Fruit fly (Drosophila melanogaster) whole organism, embryonic: ENCODE data around the gene schlank.

Source experiments
- Ada2b ChIP-seq: fragments of 200-800 bp; sonication (Bioruptor generic); IDR thresholded peaks from 2 replicates; pipeline ENCODE4 v1.3.6; 2022; ENCODE audit warnings: missing biosample characterization, missing genetic modification characterization
- Atf6 ChIP-seq: fragments of 200-800 bp; sonication (Bioruptor generic); IDR thresholded peaks from 2 replicates; pipeline ENCODE4 v1.3.6; 2022; ENCODE audit warnings: missing biosample characterization, missing genetic modification characterization
- Awh ChIP-seq: fragments of 200-800 bp; sonication (Bioruptor generic); IDR thresholded peaks from 2 replicates; pipeline ENCODE4, ENCODE4 v1.3.6; 2022; ENCODE audit warnings: missing biosample characterization, missing genetic modification characterization
- CG10147 ChIP-seq: fragments of 200-800 bp; sonication (Bioruptor generic); optimal IDR thresholded peaks from 2 replicates; lab custom pipeline; 2019; ENCODE audit warnings: missing biosample characterization, mild to moderate bottlenecking, missing genetic modification characterization, moderate library complexity
- CG10274 ChIP-seq: fragments of 200-800 bp; sonication (Bioruptor generic); optimal IDR thresholded peaks from 3 replicates; lab custom pipeline; 2017; ENCODE audit warnings: missing biosample characterization, mild to moderate bottlenecking, missing genetic modification characterization
- CG11247 ChIP-seq: fragments of 200-800 bp; sonication (Bioruptor generic); IDR thresholded peaks from 2 replicates; pipeline ENCODE4 v1.3.6; 2022; ENCODE audit warnings: missing biosample characterization, missing genetic modification characterization
- CG12391 ChIP-seq: fragments of 200-800 bp; sonication (Bioruptor generic); optimal IDR thresholded peaks from 3 replicates; lab custom pipeline; 2018; ENCODE audit warnings: missing biosample characterization, mild to moderate bottlenecking, missing genetic modification characterization, moderate library complexity
- CG12659 ChIP-seq: fragments of 200-800 bp; sonication (Bioruptor generic); optimal IDR thresholded peaks from 3 replicates; lab custom pipeline; 2017; ENCODE audit warnings: mild to moderate bottlenecking, missing biosample characterization, missing genetic modification reagents, missing genetic modification characterization
- CG15601 ChIP-seq: fragments of 200-800 bp; sonication (Bioruptor generic); optimal IDR thresholded peaks from 3 replicates; lab custom pipeline; 2019; ENCODE audit warnings: missing biosample characterization, mild to moderate bottlenecking, missing genetic modification characterization, moderate library complexity
- CG17328 ChIP-seq: fragments of 200-800 bp; sonication (Bioruptor generic); IDR thresholded peaks from 2 replicates; pipeline ENCODE4 v1.3.6; 2022; ENCODE audit warnings: missing biosample characterization, missing genetic modification characterization
- CG2678 ChIP-seq: fragments of 200-800 bp; sonication (Bioruptor generic); optimal IDR thresholded peaks from 3 replicates; lab custom pipeline; 2019; ENCODE audit warnings: missing biosample characterization, mild to moderate bottlenecking, missing genetic modification characterization, moderate library complexity
- CG31365 ChIP-seq: fragments of 200-800 bp; sonication (Bioruptor generic); optimal IDR thresholded peaks from 2 replicates; lab custom pipeline; 2018; ENCODE audit warnings: missing biosample characterization, mild to moderate bottlenecking, missing genetic modification characterization
- CG32767 ChIP-seq: fragments of 200-800 bp; sonication (Bioruptor generic); IDR thresholded peaks from 2 replicates; pipeline ENCODE4 v1.3.6; 2022; ENCODE audit warnings: missing biosample characterization, missing genetic modification characterization
- CG3407 ChIP-seq: fragments of 200-800 bp; sonication (Bioruptor generic); optimal IDR thresholded peaks from 2 replicates; lab custom pipeline; 2018; ENCODE audit warnings: missing biosample characterization, mild to moderate bottlenecking, missing genetic modification characterization
- CG4617 ChIP-seq: fragments of 200-800 bp; sonication (Bioruptor generic); optimal IDR thresholded peaks from 3 replicates; lab custom pipeline; 2016; ENCODE audit warnings: missing biosample characterization, missing genetic modification characterization, borderline replicate concordance
- CG6272 ChIP-seq: fragments of 200-800 bp; sonication (Bioruptor generic); IDR thresholded peaks from 2 replicates; pipeline ENCODE4 v1.3.6; 2022; ENCODE audit warnings: missing biosample characterization, missing genetic modification characterization
- CG7786 ChIP-seq: fragments of 200-800 bp; sonication (Bioruptor generic); optimal IDR thresholded peaks from 2 replicates; lab custom pipeline; 2016; ENCODE audit warnings: missing biosample characterization, missing genetic modification characterization
- CG8290 ChIP-seq, 3 experiments: fragments of 200-800 bp; sonication (Bioruptor generic); optimal IDR thresholded peaks; 2 replicates each; lab custom pipeline; 2016 to 2019; ENCODE audit warnings: missing biosample characterization in 3 of 3, missing genetic modification characterization in 3 of 3, mild to moderate bottlenecking in 2 of 3, moderate library complexity in 1 of 3
- CG8478 ChIP-seq: fragments of >200 bp; optimal IDR thresholded peaks from 2 replicates; lab custom pipeline; 2018
- Fer3 ChIP-seq: fragments of 200-800 bp; sonication (Bioruptor generic); optimal IDR thresholded peaks from 2 replicates; lab custom pipeline; 2018; ENCODE audit warnings: missing biosample characterization, mild to moderate bottlenecking, missing genetic modification characterization, moderate library complexity
- Hmr ChIP-seq: fragments of 200-800 bp; sonication (Bioruptor generic); optimal IDR thresholded peaks from 3 replicates; lab custom pipeline; 2017; ENCODE audit warnings: mild to moderate bottlenecking, missing biosample characterization, missing genetic modification reagents, missing genetic modification characterization
- Hr39 ChIP-seq: fragments of >200 bp; optimal IDR thresholded peaks from 2 replicates; lab custom pipeline; 2017
- Mrtf ChIP-seq: fragments of 200-800 bp; sonication (Bioruptor generic); IDR thresholded peaks from 3 replicates; pipeline ENCODE4 v1.3.6; 2022; ENCODE audit warnings: missing biosample characterization, missing genetic modification characterization
- PHDP ChIP-seq: fragments of 200-800 bp; sonication (Bioruptor generic); optimal IDR thresholded peaks from 3 replicates; lab custom pipeline; 2018; ENCODE audit warnings: missing biosample characterization, mild to moderate bottlenecking, missing genetic modification characterization, moderate library complexity
- Ravus ChIP-seq: fragments of 200-800 bp; sonication (Bioruptor generic); IDR thresholded peaks from 2 replicates; pipeline ENCODE4 v1.3.6; 2022; ENCODE audit warnings: missing biosample characterization, missing genetic modification characterization
- Scr ChIP-seq: fragments of 200-800 bp; sonication (Bioruptor generic); IDR thresholded peaks from 2 replicates; pipeline ENCODE4 v1.3.6; 2022; ENCODE audit warnings: missing biosample characterization, missing genetic modification characterization; ENCODE audit not compliant: partially characterized antibody
- Sin3A ChIP-seq: fragments of >200 bp; optimal IDR thresholded peaks from 2 replicates; lab custom pipeline; 2018
- Tbp ChIP-seq: fragments of >200 bp; optimal IDR thresholded peaks from 2 replicates; lab custom pipeline; 2018; ENCODE audit warnings: missing biosample characterization, missing genetic modification characterization
- Trl ChIP-seq, 3 experiments: fragments of >200 bp in 2 of 3; fragments of 200-800 bp in 1 of 3; sonication (Bioruptor generic) in 1 of 3; optimal IDR thresholded peaks; 2 replicates in 1 of 3; 3 replicates in 2 of 3; lab custom pipeline; 2016 to 2017; ENCODE audit warnings: missing biosample characterization in 1 of 3, missing genetic modification characterization in 1 of 3
- Vsx1 ChIP-seq: fragments of 200-800 bp; sonication (Bioruptor generic); optimal IDR thresholded peaks from 2 replicates; lab custom pipeline; 2017; ENCODE audit warnings: missing biosample characterization, mild to moderate bottlenecking, missing genetic modification characterization, missing genetic modification reagents
- br ChIP-seq: fragments of >200 bp; optimal IDR thresholded peaks from 2 replicates; lab custom pipeline; 2017
- cg ChIP-seq: fragments of 200-800 bp; sonication (Bioruptor generic); optimal IDR thresholded peaks from 3 replicates; lab custom pipeline; 2019; ENCODE audit warnings: missing biosample characterization, mild to moderate bottlenecking, missing genetic modification characterization, moderate library complexity
- crp ChIP-seq, 2 experiments: fragments of 200-800 bp; sonication (Bioruptor generic); optimal IDR thresholded peaks; 2 replicates in 1 of 2; 3 replicates in 1 of 2; lab custom pipeline; 2017; ENCODE audit warnings: missing biosample characterization in 2 of 2, missing genetic modification characterization in 2 of 2, mild to moderate bottlenecking in 1 of 2, moderate library complexity in 1 of 2
- danr ChIP-seq: fragments of 200-800 bp; sonication (Bioruptor generic); IDR thresholded peaks from 2 replicates; pipeline ENCODE4 v1.3.6; 2022; ENCODE audit warnings: missing biosample characterization, missing genetic modification characterization
- dm ChIP-seq: fragments of 200-800 bp; sonication (Bioruptor generic); optimal IDR thresholded peaks from 3 replicates; lab custom pipeline; 2016; ENCODE audit warnings: missing biosample characterization, missing genetic modification characterization
- dmrt11E ChIP-seq: fragments of 200-800 bp; sonication (Bioruptor generic); optimal IDR thresholded peaks from 3 replicates; lab custom pipeline; 2018; ENCODE audit warnings: missing biosample characterization, mild to moderate bottlenecking, missing genetic modification characterization, moderate library complexity
- emc ChIP-seq: fragments of 200-800 bp; sonication (Bioruptor generic); optimal IDR thresholded peaks from 2 replicates; lab custom pipeline; 2016; ENCODE audit warnings: missing biosample characterization, missing genetic modification characterization
- eve ChIP-seq, 2 experiments: fragments of >200 bp; optimal IDR thresholded peaks; 2 replicates each; lab custom pipeline; 2017; ENCODE audit warnings: missing biosample characterization in 2 of 2, missing genetic modification characterization in 2 of 2
- grn ChIP-seq: fragments of 200-800 bp; sonication (Bioruptor generic); optimal IDR thresholded peaks from 3 replicates; lab custom pipeline; 2017; ENCODE audit warnings: missing biosample characterization, missing genetic modification characterization
- gro ChIP-seq: fragments of 200-800 bp; sonication (Bioruptor generic); optimal IDR thresholded peaks from 2 replicates; lab custom pipeline; 2016; ENCODE audit warnings: missing biosample characterization, missing genetic modification characterization
- ham ChIP-seq: fragments of 200-800 bp; sonication (Bioruptor generic); IDR thresholded peaks from 2 replicates; pipeline ENCODE4 v1.3.6; 2022; ENCODE audit warnings: missing biosample characterization, missing genetic modification characterization
- kni ChIP-seq: fragments of 200-800 bp; sonication (Bioruptor generic); optimal IDR thresholded peaks from 3 replicates; lab custom pipeline; 2017; ENCODE audit warnings: mild to moderate bottlenecking, missing biosample characterization, missing genetic modification reagents, missing genetic modification characterization
- knrl ChIP-seq: fragments of 200-800 bp; sonication (Bioruptor generic); IDR thresholded peaks from 3 replicates; pipeline ENCODE4 v1.3.6; 2022; ENCODE audit warnings: missing biosample characterization, missing genetic modification characterization; ENCODE audit not compliant: partially characterized antibody
- mld ChIP-seq: fragments of 200-800 bp; sonication (Bioruptor generic); IDR thresholded peaks from 3 replicates; pipeline ENCODE4 v1.3.6; 2022; ENCODE audit warnings: missing biosample characterization, missing genetic modification characterization; ENCODE audit not compliant: partially characterized antibody
- sd ChIP-seq: fragments of 200-800 bp; sonication (Bioruptor generic); optimal IDR thresholded peaks from 3 replicates; lab custom pipeline; 2018; ENCODE audit warnings: missing biosample characterization, mild to moderate bottlenecking, missing genetic modification characterization, moderate library complexity
- sob ChIP-seq: fragments of 200-800 bp; sonication (Bioruptor generic); IDR thresholded peaks from 2 replicates; pipeline ENCODE4 v1.3.6; 2022; ENCODE audit warnings: missing biosample characterization, missing genetic modification characterization
- sr ChIP-seq: fragments of 200-800 bp; sonication (Bioruptor generic); IDR thresholded peaks from 3 replicates; pipeline ENCODE4 v1.3.6; 2022; ENCODE audit warnings: missing biosample characterization, missing genetic modification characterization
- ssp ChIP-seq: fragments of 200-800 bp; sonication (Bioruptor generic); IDR thresholded peaks from 2 replicates; pipeline ENCODE4 v1.3.6; 2022; ENCODE audit warnings: missing biosample characterization, missing genetic modification characterization
- tll ChIP-seq, 2 experiments: fragments of 200-800 bp in 1 of 2; fragments of >200 bp in 1 of 2; sonication (Bioruptor generic) in 1 of 2; optimal IDR thresholded peaks; 2 replicates each; lab custom pipeline; 2017 to 2019; ENCODE audit warnings: missing biosample characterization in 2 of 2, missing genetic modification characterization in 2 of 2, mild to moderate bottlenecking in 1 of 2, moderate library complexity in 1 of 2
- trem ChIP-seq: fragments of 200-800 bp; optimal IDR thresholded peaks from 3 replicates; lab custom pipeline; 2019; ENCODE audit warnings: missing biosample characterization, mild to moderate bottlenecking, missing genetic modification characterization, moderate library complexity

The schlank gene

DNA sequence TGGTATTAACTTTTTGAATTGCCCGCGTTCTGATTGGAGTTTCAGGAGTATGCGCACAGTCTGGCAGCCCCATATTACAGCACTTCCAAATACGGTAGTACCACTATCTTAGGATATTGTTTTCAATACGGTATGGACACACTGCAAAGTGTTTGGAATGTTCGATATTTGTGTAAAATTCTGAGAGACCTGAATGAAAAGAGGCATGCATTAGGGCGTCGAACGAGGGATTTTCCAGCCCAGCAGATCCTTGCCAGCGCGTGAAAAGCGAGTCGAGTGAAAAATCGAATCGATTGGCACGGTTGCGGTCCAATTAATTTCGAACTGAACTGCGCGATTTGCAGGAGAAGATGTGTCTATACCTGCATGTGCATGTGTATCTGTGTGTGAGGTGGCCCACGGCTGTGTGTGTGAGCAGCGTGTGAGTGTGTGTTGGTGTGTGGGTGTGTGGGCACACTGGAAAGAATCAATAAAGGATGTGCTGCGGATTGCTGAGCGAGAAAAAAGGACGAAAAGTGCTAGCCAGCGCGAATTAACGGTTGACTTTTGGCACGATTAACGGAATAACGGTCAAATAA is 41.5 kb downstream of the schlank start, which contains the start of gene dtn (continued):
- no peak for TF ChIP-seq emc (GFP tag; lab: Kevin White, UChicago)
- TF ChIP-seq Atf6 (GFP tag; lab: Robert Waterston, UW), result no peak
- TF ChIP-seq sd (tag; lab: Kevin White, UChicago), result peak; percentile 95
- TF ChIP-seq CG8478, result peak; percentile 92
- TF ChIP-seq Tbp, result no peak
- no peak for TF ChIP-seq PHDP (tag; lab: Kevin White, UChicago)
- TF ChIP-seq dmrt11E (tag; lab: Kevin White, UChicago), result no peak
- 0 out of 2 replicates have a peak, but pooled peaks have one; percentile 24 for TF ChIP-seq sob (GFP tag; lab: Robert Waterston, UW)
- no peak for TF ChIP-seq CG2678 (tag; lab: Kevin White, UChicago)
- TF ChIP-seq Mrtf (GFP tag; lab: Robert Waterston, UW), result no peak
- no peak for TF ChIP-seq CG7786
- peak; percentile 76; the same call in 1 of the 2 replicates for TF ChIP-seq CG32767 (GFP tag; lab: Robert Waterston, UW)
- no peak for TF ChIP-seq Ada2b (GFP tag; lab: Robert Waterston, UW)
- TF ChIP-seq knrl, result no peak
- no peak for TF ChIP-seq ssp
- TF ChIP-seq CG3407 (GFP tag; lab: Kevin White, UChicago), result no peak
- no peak for TF ChIP-seq crp (GFP tag; optimal IDR thresholded peaks at IDR 0.05; lab: Kevin White, UChicago)
- TF ChIP-seq CG4617 (GFP tag; lab: Kevin White, UChicago), result peak; percentile 78
- no peak for TF ChIP-seq CG6272 (GFP tag; lab: Robert Waterston, UW)
- TF ChIP-seq CG15601 (tag; lab: Kevin White, UChicago), result no peak
- TF ChIP-seq CG11247 (GFP tag; lab: Robert Waterston, UW), result no peak
- no peak for TF ChIP-seq grn
- TF ChIP-seq gro, result no peak
- peak; percentile 10 for TF ChIP-seq CG12391 (tag; lab: Kevin White, UChicago)
- TF ChIP-seq CG12659, result no peak
- TF ChIP-seq danr (GFP tag; lab: Robert Waterston, UW), result no peak
- TF ChIP-seq Scr, result 0 out of 2 replicates have a peak, but pooled peaks have one; percentile 30
- no peak for TF ChIP-seq kni (GFP tag; lab: Kevin White, UChicago)
- peak; percentile 5 for TF ChIP-seq CG10147 (GFP tag; lab: Kevin White, UChicago)
- no peak for TF ChIP-seq CG8290 (GFP tag; optimal IDR thresholded peaks at IDR 0.05; lab: Kevin White, UChicago)
- no peak for TF ChIP-seq CG8290 (tag; optimal IDR thresholded peaks at IDR 0.05; lab: Kevin White, UChicago)
- TF ChIP-seq dm (GFP tag; lab: Kevin White, UChicago), result no peak
- no peak for TF ChIP-seq mld (GFP tag; lab: Robert Waterston, UW)
- TF ChIP-seq trem, result peak; percentile 86
- TF ChIP-seq eve (GFP tag; optimal IDR thresholded peaks at IDR 0.05; lab: Kevin White, UChicago), result no peak
- TF ChIP-seq Sin3A (lab: Kevin White, UChicago), result peak; percentile 50
- no peak for TF ChIP-seq br
- 0 out of 3 replicates have a peak, but pooled peaks have one; percentile 8 for TF ChIP-seq sr (GFP tag; lab: Robert Waterston, UW)
- peak in 1 of 2 experiments; percentile 20 for TF ChIP-seq tll (GFP tag; optimal IDR thresholded peaks at IDR 0.05; lab: Kevin White, UChicago)
- no peak for TF ChIP-seq Trl (optimal IDR thresholded peaks at IDR 0.05; lab: Kevin White, UChicago)
- no peak for TF ChIP-seq Trl (GFP tag; optimal IDR thresholded peaks at IDR 0.05; lab: Kevin White, UChicago)
- no peak for TF ChIP-seq ham (GFP tag; lab: Robert Waterston, UW)
- TF ChIP-seq Vsx1 (GFP tag; lab: Kevin White, UChicago), result no peak
- TF ChIP-seq Hr39 (lab: Kevin White, UChicago), result no peak
- TF ChIP-seq CG10274 (GFP tag; lab: Kevin White, UChicago), result no peak
- TF ChIP-seq Fer3 (tag; lab: Kevin White, UChicago), result no peak
- no peak for TF ChIP-seq Awh (GFP tag; lab: Robert Waterston, UW)
- no peak for TF ChIP-seq Hmr (GFP tag; lab: Kevin White, UChicago)
- peak; percentile 97 for TF ChIP-seq cg (GFP tag; lab: Kevin White, UChicago)
- TF ChIP-seq CG17328, result no peak
- TF ChIP-seq CG31365 (tag; lab: Kevin White, UChicago), result no peak
- no peak for TF ChIP-seq Ravus
